Worm (Caenorhabditis elegans): ENCODE measurements around the gene col-8.

col-8 gene

ce11 chrIII:7030044-7030804 lies 9.8 kb upstream of the col-8 start (continued):
- no peak for TF ChIP-seq grh-1 (GFP tag; IDR thresholded peaks at IDR 0.05)
- TF ChIP-seq dpl-1 (GFP tag; optimal IDR thresholded peaks at IDR 0.05) = peak in 2 of 3 experiments; percentile 41 to 43
- no peak for TF ChIP-seq fkh-10 (GFP tag; optimal IDR thresholded peaks at IDR 0.05)
- TF ChIP-seq nhr-76 (tag; optimal IDR thresholded peaks at IDR 0.05) = no peak
- no peak for TF ChIP-seq unc-62 (GFP tag; optimal IDR thresholded peaks at IDR 0.05)
- no peak for TF ChIP-seq irx-1 (tag; optimal IDR thresholded peaks at IDR 0.05)
- no peak for TF ChIP-seq nhr-84 (tag; optimal IDR thresholded peaks at IDR 0.05)
- TF ChIP-seq ztf-4 (tag; optimal IDR thresholded peaks at IDR 0.05) = no peak
- peak; percentile 2 for TF ChIP-seq lin-13 (GFP tag; optimal IDR thresholded peaks at IDR 0.05)

ce11 chrIII:7029105-7029504 lies 8.7 kb upstream of the col-8 start, which contains the start of gene cyk-1:
TSS of gene cyk-1 (minus strand) at chrIII:7029205.
- no peak for TF ChIP-seq zip-4 (GFP tag; optimal IDR thresholded peaks at IDR 0.05)
- TF ChIP-seq unc-98 (GFP tag; IDR thresholded peaks at IDR 0.05) = no peak
- TF ChIP-seq ama-1 (optimal IDR thresholded peaks at IDR 0.05) = no peak
- TF ChIP-seq irx-1 (tag; optimal IDR thresholded peaks at IDR 0.05) = no peak
- TF ChIP-seq pqm-1 (tag; optimal IDR thresholded peaks at IDR 0.05) = no peak
- no peak for TF ChIP-seq blmp-1 (tag; optimal IDR thresholded peaks at IDR 0.05)
- TF ChIP-seq nhr-28 (tag; optimal IDR thresholded peaks at IDR 0.05) = no peak

ce11 chrIII:7025839-7026238 lies 5.4 kb upstream of the col-8 start:
- TF ChIP-seq efl-1 (optimal IDR thresholded peaks at IDR 0.05) = no peak
- TF ChIP-seq efl-1 (GFP tag; optimal IDR thresholded peaks at IDR 0.05 in 1 of 2) = peak in 1 of 2 experiments; percentile 86
- TF ChIP-seq unc-130 (tag; optimal IDR thresholded peaks at IDR 0.05) = no peak
- peak; percentile 80 for TF ChIP-seq ceh-8 (GFP tag; optimal IDR thresholded peaks at IDR 0.05)
- TF ChIP-seq C16A3.4 (tag; optimal IDR thresholded peaks at IDR 0.05) = no peak
- TF ChIP-seq fkh-8 (tag; optimal IDR thresholded peaks at IDR 0.05) = no peak

- peak; percentile 42 for TF ChIP-seq fkh-8 (tag; optimal IDR thresholded peaks at IDR 0.05)
- TF ChIP-seq lin-13 (GFP tag; optimal IDR thresholded peaks at IDR 0.05) = no peak
- no peak for TF ChIP-seq nhr-77 (tag; optimal IDR thresholded peaks at IDR 0.05)
- no peak for TF ChIP-seq Y116A8C.19 (tag; optimal IDR thresholded peaks at IDR 0.05; ENCODE audit: borderline replicate concordance)
- peak; percentile 31 for TF ChIP-seq fos-1 (tag; optimal IDR thresholded peaks at IDR 0.05)
- no peak for TF ChIP-seq C34B4.2 (tag; optimal IDR thresholded peaks at IDR 0.05)
- TF ChIP-seq ztf-4 (tag; optimal IDR thresholded peaks at IDR 0.05) = no peak
- peak; percentile 63 for TF ChIP-seq isw-1 (GFP tag; IDR thresholded peaks at IDR 0.05)
- peak; percentile 59 for TF ChIP-seq swsn-7 (tag; optimal IDR thresholded peaks at IDR 0.05)
- no peak for TF ChIP-seq hlh-17 (GFP tag; optimal IDR thresholded peaks at IDR 0.05; ENCODE audit: borderline replicate concordance)
- TF ChIP-seq aha-1 (tag; optimal IDR thresholded peaks at IDR 0.05) = no peak
- TF ChIP-seq pax-3 (tag; optimal IDR thresholded peaks at IDR 0.05) = no peak
- no peak for TF ChIP-seq zag-1 (tag; optimal IDR thresholded peaks at IDR 0.05)
- TF ChIP-seq lin-35 (GFP tag; optimal IDR thresholded peaks at IDR 0.05) = peak; percentile 70 to 77
- TF ChIP-seq elt-3 (tag; optimal IDR thresholded peaks at IDR 0.05) = no peak
- no peak for TF ChIP-seq nhr-76 (tag; optimal IDR thresholded peaks at IDR 0.05)
- no peak for TF ChIP-seq unc-98 (GFP tag; IDR thresholded peaks at IDR 0.05)
- TF ChIP-seq efl-1 (optimal IDR thresholded peaks at IDR 0.05) = peak; percentile 77 to 79
- peak; percentile 74 to 96 for TF ChIP-seq efl-1 (GFP tag; optimal IDR thresholded peaks at IDR 0.05 in 1 of 2)
- TF ChIP-seq tlp-1 (tag; optimal IDR thresholded peaks at IDR 0.05) = no peak
- peak; percentile 55 for TF ChIP-seq nhr-20 (tag; optimal IDR thresholded peaks at IDR 0.05)
- peak; percentile 33 for TF ChIP-seq skn-1 (tag; optimal IDR thresholded peaks at IDR 0.05)
- TF ChIP-seq mep-1 (tag; optimal IDR thresholded peaks at IDR 0.05) = peak; percentile 61
- TF ChIP-seq ztf-11 (tag; optimal IDR thresholded peaks at IDR 0.05) = no peak
- no peak for TF ChIP-seq irx-1 (tag; optimal IDR thresholded peaks at IDR 0.05)
- peak; percentile 73 to 89 for TF ChIP-seq lsy-2 (tag; optimal IDR thresholded peaks at IDR 0.05)
- no peak for TF ChIP-seq ama-1 (optimal IDR thresholded peaks at IDR 0.05)
- TF ChIP-seq nhr-237 (tag; optimal IDR thresholded peaks at IDR 0.05) = no peak
- no peak for TF ChIP-seq sptf-1 (tag; optimal IDR thresholded peaks at IDR 0.05)
- TF ChIP-seq fkh-4 (tag; optimal IDR thresholded peaks at IDR 0.05; ENCODE audit: borderline replicate concordance) = no peak
- TF ChIP-seq ceh-82 (tag; optimal IDR thresholded peaks at IDR 0.05) = peak in 2 of 3 experiments; percentile 25 to 62
- TF ChIP-seq snu-23 (GFP tag; optimal IDR thresholded peaks at IDR 0.05) = peak; percentile 70
- peak; percentile 48 for TF ChIP-seq blmp-1 (tag; optimal IDR thresholded peaks at IDR 0.05)
- TF ChIP-seq alr-1 (tag; optimal IDR thresholded peaks at IDR 0.05; ENCODE audit: borderline replicate concordance) = no peak
- no peak for TF ChIP-seq ceh-8 (GFP tag; optimal IDR thresholded peaks at IDR 0.05)
These were observed 797 bp upstream of the col-8 start, which contains the start of gene rfl-1 for ce11 chrIII:7021156-7021637. TSS of gene rfl-1 (plus strand) at chrIII:7021206.

Measured in whole organism, L1 larva.